Worm (Caenorhabditis elegans): ENCODE data around the gene F56D6.9.

- no peak for TF ChIP-seq elt-4 (tag; optimal IDR thresholded peaks at IDR 0.05)
- no peak for TF ChIP-seq elt-2 (tag; optimal IDR thresholded peaks at IDR 0.05)
- no peak for TF ChIP-seq pat-9 (tag; optimal IDR thresholded peaks at IDR 0.05)
- TF ChIP-seq hlh-6 (tag; optimal IDR thresholded peaks at IDR 0.05), result no peak
- TF ChIP-seq dve-1 (tag; optimal IDR thresholded peaks at IDR 0.05), result no peak
- TF ChIP-seq sox-4 (tag; optimal IDR thresholded peaks at IDR 0.05), result no peak
- TF ChIP-seq lin-11 (tag; optimal IDR thresholded peaks at IDR 0.05), result no peak
- TF ChIP-seq ets-4 (tag; optimal IDR thresholded peaks at IDR 0.05), result no peak
- no peak for TF ChIP-seq rnt-1 (tag; optimal IDR thresholded peaks at IDR 0.05)
- TF ChIP-seq ama-1 (optimal IDR thresholded peaks at IDR 0.05), result no peak
- TF ChIP-seq unc-42 (tag; optimal IDR thresholded peaks at IDR 0.05), result no peak
- TF ChIP-seq unc-55 (GFP tag; optimal IDR thresholded peaks at IDR 0.05), result no peak
- TF ChIP-seq tbx-2 (tag; optimal IDR thresholded peaks at IDR 0.05), result no peak
These were observed 36.6 kb upstream of the F56D6.9 start, which contains the start of gene zag-1 for ce11 chrIV:3855543-3855942.
